2 worm cellular contexts compared by ENCODE assay signal in genomic region chrV:5792031-5792430, ce11.
TF ChIP-seq lines count a peak whose summit lies in the region.

Gene ZC250.2, plus strand, starts transcription at chrV:5792331.

TF ChIP-seq in whole organism, L1 larva, 84 proteins besides CTCF, POLR2A, EP300 and RAD21:
- TF ChIP-seq egl-13 (tag; optimal IDR thresholded peaks at IDR 0.05; lab: Kevin White, UChicago) (no peak), elt-2 (tag; optimal IDR thresholded peaks at IDR 0.05; lab: Kevin White, UChicago) (no peak), nhr-85 (tag; lab: Kevin White, UChicago) (peak; percentile 48), unc-30 (tag; optimal IDR thresholded peaks at IDR 0.05; lab: Kevin White, UChicago) (no peak), nhr-84 (tag; optimal IDR thresholded peaks at IDR 0.05; lab: Kevin White, UChicago) (no peak), tbx-2 (tag; optimal IDR thresholded peaks at IDR 0.05; lab: Kevin White, UChicago) (no peak), mef-2 (tag; optimal IDR thresholded peaks at IDR 0.05; lab: Kevin White, UChicago) (no peak)

TF ChIP-seq in whole organism, young adult, 124 proteins besides CTCF, POLR2A, EP300 and RAD21:
- no peak for TF ChIP-seq hmg-20 (GFP tag; IDR thresholded peaks at IDR 0.05; lab: Robert Waterston, UW)
- TF ChIP-seq hsf-1 (GFP tag; IDR thresholded peaks at IDR 0.05; lab: Robert Waterston, UW): 0 out of 2 replicates have a peak, but pooled peaks have one; percentile 27
- no peak for TF ChIP-seq unc-62 (GFP tag; optimal IDR thresholded peaks at IDR 0.05; lab: Kevin White, UChicago)
